Fruit fly (Drosophila melanogaster) whole organism, wandering third instar larva: ENCODE results near the gene CG42671.
A peak's percentile ranks its signal among the peaks of the same experiment; 100 is the strongest.

Experiments used
- CG9705 ChIP-seq: fragments of 200-800 bp; sonication (Bioruptor generic); optimal IDR thresholded peaks from 2 replicates; lab custom pipeline; 2018; ENCODE audit warnings: missing biosample characterization, mild to moderate bottlenecking, missing genetic modification characterization
- CrebA ChIP-seq: fragments of 200-800 bp; sonication (Bioruptor generic); optimal IDR thresholded peaks from 2 replicates; lab custom pipeline; 2016; ENCODE audit warnings: missing biosample characterization, mild to moderate bottlenecking, missing genetic modification characterization, borderline replicate concordance
- Dfd ChIP-seq: fragments of >200 bp; optimal IDR thresholded peaks from 2 replicates; lab custom pipeline; 2017; ENCODE audit warnings: missing biosample characterization, missing genetic modification characterization
- Dif ChIP-seq: fragments of 200-275, 200-300 bp; sonication (Bioruptor generic); optimal IDR thresholded peaks from 2 replicates; lab custom pipeline; 2018; ENCODE audit warnings: missing biosample characterization, missing genetic modification characterization; ENCODE audit not compliant: partially characterized antibody
- GATAd ChIP-seq: sonication (Bioruptor generic); optimal IDR thresholded peaks from 2 replicates; lab custom pipeline; 2016; ENCODE audit warnings: missing biosample characterization, missing genetic modification characterization
- HLH106 ChIP-seq: fragments of 200-800 bp; optimal IDR thresholded peaks from 3 replicates; lab custom pipeline; 2019; ENCODE audit warnings: missing biosample characterization, mild to moderate bottlenecking, missing genetic modification characterization, moderate library complexity
- Hnf4 ChIP-seq: fragments of 200-800 bp; sonication (Bioruptor generic); optimal IDR thresholded peaks from 2 replicates; lab custom pipeline; 2016; ENCODE audit warnings: missing biosample characterization, mild to moderate bottlenecking, missing genetic modification characterization
- Hr83 ChIP-seq: fragments of 200-300 bp; sonication (Bioruptor generic); optimal IDR thresholded peaks from 2 replicates; lab custom pipeline; 2016; ENCODE audit warnings: missing biosample characterization, mild to moderate bottlenecking, missing genetic modification characterization, moderate library complexity; ENCODE audit not compliant: poor library complexity, severe bottlenecking
- Jra ChIP-seq: sonication (Bioruptor generic); optimal IDR thresholded peaks from 2 replicates; lab custom pipeline; 2016; ENCODE audit warnings: missing biosample characterization, missing genetic modification characterization
- Mio ChIP-seq: sonication (Bioruptor generic); optimal IDR thresholded peaks from 2 replicates; lab custom pipeline; 2016; ENCODE audit warnings: missing biosample characterization, missing genetic modification characterization
- Myc ChIP-seq: fragments of >200 bp; optimal IDR thresholded peaks from 2 replicates; lab custom pipeline; 2017
- OdsH ChIP-seq: fragments of 200-800 bp; sonication (Bioruptor generic); optimal IDR thresholded peaks from 2 replicates; lab custom pipeline; 2016; ENCODE audit warnings: missing biosample characterization, mild to moderate bottlenecking, missing genetic modification characterization
- Rel ChIP-seq, 2 experiments: fragments of 200-800 bp; sonication (Bioruptor generic) in 1 of 2; optimal IDR thresholded peaks; 2 replicates in 1 of 2; 3 replicates in 1 of 2; lab custom pipeline; 2016 to 2019; ENCODE audit warnings: mild to moderate bottlenecking in 2 of 2, missing biosample characterization in 2 of 2, missing genetic modification characterization in 2 of 2, moderate library complexity in 1 of 2
- Sp1 ChIP-seq: fragments of 200-800 bp; sonication (Bioruptor generic); optimal IDR thresholded peaks from 3 replicates; lab custom pipeline; 2019; ENCODE audit warnings: missing biosample characterization, mild to moderate bottlenecking, missing genetic modification characterization, moderate library complexity
- Vsx2 ChIP-seq: fragments of 200-300, 225-300 bp; sonication (Bioruptor generic); optimal IDR thresholded peaks from 2 replicates; lab custom pipeline; 2018; ENCODE audit warnings: missing biosample characterization, missing genetic modification characterization; ENCODE audit not compliant: partially characterized antibody
- br ChIP-seq: fragments of 200-800 bp; sonication (Bioruptor generic); optimal IDR thresholded peaks from 2 replicates; lab custom pipeline; 2016; ENCODE audit warnings: missing biosample characterization, missing genetic modification characterization
- brk ChIP-seq: fragments of 200-800 bp; sonication (Bioruptor generic); optimal IDR thresholded peaks from 2 replicates; lab custom pipeline; 2016; ENCODE audit warnings: missing biosample characterization, mild to moderate bottlenecking, missing genetic modification characterization
- dl ChIP-seq, 2 experiments: fragments of 175-275, 200-275 bp in 1 of 2; fragments of 200-275 bp in 1 of 2; sonication (Bioruptor generic); optimal IDR thresholded peaks; lab custom pipeline; 2018; ENCODE audit warnings: mild to moderate bottlenecking in 2 of 2, missing biosample characterization in 2 of 2, missing genetic modification characterization in 2 of 2, moderate library complexity in 2 of 2; ENCODE audit not compliant: partially characterized antibody in 2 of 2, insufficient read depth in 1 of 2
- dsf ChIP-seq: sonication (Bioruptor generic); optimal IDR thresholded peaks from 2 replicates; lab custom pipeline; 2016; ENCODE audit warnings: missing biosample characterization, missing genetic modification characterization, borderline replicate concordance
- ey ChIP-seq: fragments of 200-800 bp; sonication (Bioruptor generic); optimal IDR thresholded peaks from 2 replicates; lab custom pipeline; 2016; ENCODE audit warnings: missing biosample characterization, missing genetic modification characterization
- foxo ChIP-seq, 2 experiments: fragments of 200-800 bp; sonication (Bioruptor generic); optimal IDR thresholded peaks; 2 replicates in 1 of 2; 3 replicates in 1 of 2; lab custom pipeline; 2016 to 2017; ENCODE audit warnings: missing biosample characterization in 2 of 2, missing genetic modification characterization in 2 of 2
- fru ChIP-seq: fragments of 200-800 bp; sonication (Bioruptor generic); optimal IDR thresholded peaks from 3 replicates; lab custom pipeline; 2016; ENCODE audit warnings: missing biosample characterization, mild to moderate bottlenecking, missing genetic modification characterization
- h ChIP-seq: fragments of 200-800 bp; sonication (Bioruptor generic); optimal IDR thresholded peaks from 3 replicates; lab custom pipeline; 2016; ENCODE audit warnings: missing biosample characterization, mild to moderate bottlenecking, missing genetic modification characterization
- jim ChIP-seq: fragments of 175-275, 200-325 bp; sonication (Bioruptor generic); optimal IDR thresholded peaks from 2 replicates; lab custom pipeline; 2016; ENCODE audit warnings: missing biosample characterization, mild to moderate bottlenecking, missing genetic modification characterization
- pan ChIP-seq: fragments of >200 bp; optimal IDR thresholded peaks from 2 replicates; lab custom pipeline; 2017
- psq ChIP-seq: fragments of 200-800 bp; sonication (Bioruptor generic); optimal IDR thresholded peaks from 3 replicates; lab custom pipeline; 2017; ENCODE audit warnings: missing biosample characterization, mild to moderate bottlenecking, missing genetic modification characterization, moderate library complexity
- rgr ChIP-seq: fragments of 200-800 bp; sonication (Bioruptor generic); optimal IDR thresholded peaks from 3 replicates; lab custom pipeline; 2016; ENCODE audit warnings: missing biosample characterization, mild to moderate bottlenecking, missing genetic modification characterization
- sage ChIP-seq: fragments of 200-800 bp; sonication (Bioruptor generic); optimal IDR thresholded peaks from 2 replicates; lab custom pipeline; 2016; ENCODE audit warnings: missing biosample characterization, mild to moderate bottlenecking, missing genetic modification characterization
- sv ChIP-seq: fragments of 200-800 bp; sonication (Bioruptor generic); optimal IDR thresholded peaks from 3 replicates; lab custom pipeline; 2016; ENCODE audit warnings: missing biosample characterization, missing genetic modification characterization
- tai ChIP-seq: sonication (Bioruptor generic); optimal IDR thresholded peaks from 2 replicates; lab custom pipeline; 2016; ENCODE audit warnings: missing biosample characterization, missing genetic modification characterization
- woc ChIP-seq: sonication (Bioruptor generic); optimal IDR thresholded peaks from 2 replicates; lab custom pipeline; 2016; ENCODE audit warnings: missing biosample characterization, mild to moderate bottlenecking, missing genetic modification characterization

Gene CG42671

dm6 chr3L:11251721-11252423, 37.6 kb downstream of the CG42671 start, which contains the start of gene scyl:
Gene scyl, plus strand, starts transcription at chr3L:11252307.
- TF ChIP-seq tai, result peak; percentile 33
- peak; percentile 84 for TF ChIP-seq Hr83 (GFP tag; lab: Kevin White, UChicago)
- peak; percentile 54 for TF ChIP-seq br (GFP tag; lab: Kevin White, UChicago)
- peak; percentile 76 for TF ChIP-seq psq
- no peak for TF ChIP-seq Myc
- no peak for TF ChIP-seq GATAd (GFP tag; lab: Kevin White, UChicago)
- peak; percentile 20 for TF ChIP-seq Mio
- peak; percentile 14 for TF ChIP-seq HLH106
- TF ChIP-seq Rel (GFP tag; optimal IDR thresholded peaks at IDR 0.05; lab: Kevin White, UChicago), result no peak
- TF ChIP-seq Rel (tag; optimal IDR thresholded peaks at IDR 0.05; lab: Kevin White, UChicago), result peak; percentile 77
- no peak for TF ChIP-seq pan (lab: Kevin White, UChicago)
- peak; percentile 50 to 55 for TF ChIP-seq foxo (GFP tag; optimal IDR thresholded peaks at IDR 0.05; lab: Kevin White, UChicago)
- TF ChIP-seq Dif (GFP tag; lab: Kevin White, UChicago), result peak; percentile 99
- peak; percentile 74 for TF ChIP-seq rgr (GFP tag; lab: Kevin White, UChicago)
- TF ChIP-seq jim, result peak; percentile 77
- TF ChIP-seq fru (GFP tag; lab: Kevin White, UChicago), result peak; percentile 74
- peak; percentile 31 for TF ChIP-seq ey (GFP tag; lab: Kevin White, UChicago)
- peak; percentile 60 for TF ChIP-seq OdsH (GFP tag; lab: Kevin White, UChicago)
- peak; percentile 73 for TF ChIP-seq CrebA
- TF ChIP-seq Vsx2 (GFP tag; lab: Kevin White, UChicago), result peak; percentile 96
- TF ChIP-seq dl (GFP tag; optimal IDR thresholded peaks at IDR 0.05; lab: Kevin White, UChicago; ENCODE audit: insufficient read depth in 1 of 2, partially characterized antibody in 2 of 2), result peak; percentile 90 to 98
- TF ChIP-seq Sp1, result peak; percentile 69
- TF ChIP-seq h (GFP tag; lab: Kevin White, UChicago), result peak; percentile 83
- no peak for TF ChIP-seq Dfd
- TF ChIP-seq brk (GFP tag; lab: Kevin White, UChicago), result no peak
- TF ChIP-seq sage (GFP tag; lab: Kevin White, UChicago), result no peak
- TF ChIP-seq CG9705, result no peak
- peak; percentile 4 for TF ChIP-seq woc
- peak; percentile 78 for TF ChIP-seq Hnf4
- TF ChIP-seq, all 38 proteins: peak for 21

dm6 chr3L:11252424-11253118, 38.3 kb downstream of the CG42671 start:
- TF ChIP-seq tai, result no peak
- TF ChIP-seq Dif (GFP tag; lab: Kevin White, UChicago), result no peak
- TF ChIP-seq woc, result no peak
- TF ChIP-seq Hr83 (GFP tag; lab: Kevin White, UChicago), result peak; percentile 58
- peak; percentile 32 for TF ChIP-seq GATAd (GFP tag; lab: Kevin White, UChicago)
- TF ChIP-seq foxo (GFP tag; optimal IDR thresholded peaks at IDR 0.05; lab: Kevin White, UChicago), result no peak
- TF ChIP-seq sv (GFP tag; lab: Kevin White, UChicago), result peak; percentile 60
- TF ChIP-seq h (GFP tag; lab: Kevin White, UChicago), result no peak

dm6 chr3L:11253140-11253539, 38.8 kb downstream of the CG42671 start:
- TF ChIP-seq brk (GFP tag; lab: Kevin White, UChicago) (peak; percentile 19), sv (GFP tag; lab: Kevin White, UChicago) (peak; percentile 54), psq (peak; percentile 77), woc (peak; percentile 21), CrebA (no peak), dsf (peak; percentile 11), OdsH (GFP tag; lab: Kevin White, UChicago) (no peak)
- TF ChIP-seq, all 38 proteins: peak for 5

dm6 chr3L:11253690-11254243, 39.5 kb downstream of the CG42671 start:
- no peak for TF ChIP-seq Jra (GFP tag; lab: Kevin White, UChicago)
- TF ChIP-seq, all 38 proteins: peak for 0
